Worm (Caenorhabditis elegans) whole organism, young adult: ENCODE results near the gene R05G6.9.

ENCODE experiments used
- B0035.1 ChIP-seq: sonication (generic microtip); optimal IDR thresholded peaks from 2 replicates; lab custom pipeline; 2016; ENCODE audit warnings: missing genetic modification characterization, mild to moderate bottlenecking, missing compliant biosample characterization, missing genotype, missing genetic modification reagents
- C17E4.6 ChIP-seq: fragments of 200-800 bp; sonication (Bioruptor generic); IDR thresholded peaks from 2 replicates; pipeline ENCODE4 v1.3.6; 2022; ENCODE audit warnings: missing genetic modification reagents, missing genetic modification characterization, missing compliant biosample characterization
- F37B4.10 ChIP-seq: fragments of 200-800 bp; sonication (Bioruptor generic); IDR thresholded peaks from 2 replicates; pipeline ENCODE4 v1.3.6; 2022; ENCODE audit warnings: missing genetic modification characterization, missing compliant biosample characterization
- F57A8.1 ChIP-seq: fragments of 200-800 bp; sonication (Bioruptor generic); optimal IDR thresholded peaks from 2 replicates; lab custom pipeline; 2018; ENCODE audit warnings: mild to moderate bottlenecking, missing genetic modification characterization, moderate library complexity, missing compliant biosample characterization
- K11D2.4 ChIP-seq: fragments of 200-800 bp; sonication (Bioruptor generic); IDR thresholded peaks from 2 replicates; pipeline ENCODE4 v1.3.6; 2022; ENCODE audit warnings: missing genetic modification reagents, missing genetic modification characterization, missing compliant biosample characterization
- K12H6.12 ChIP-seq: fragments of 200-800 bp; sonication (Bioruptor generic); optimal IDR thresholded peaks from 2 replicates; lab custom pipeline; 2018; ENCODE audit warnings: mild to moderate bottlenecking, missing genetic modification characterization, missing compliant biosample characterization
- T07F8.4 ChIP-seq: sonication (generic microtip); optimal IDR thresholded peaks from 2 replicates; lab custom pipeline; 2016; ENCODE audit warnings: mild to moderate bottlenecking, missing genetic modification characterization, moderate library complexity, missing compliant biosample characterization
- Y67H2A.10 ChIP-seq: fragments of 200-800 bp; sonication (Bioruptor generic); conservative IDR thresholded peaks from 2 replicates; pipeline ENCODE4 v1.3.6; 2022; ENCODE audit warnings: missing genetic modification reagents, missing genetic modification characterization, missing compliant biosample characterization
- aptf-2 ChIP-seq: fragments of 200-800 bp; sonication (Bioruptor generic); conservative IDR thresholded peaks from 2 replicates; pipeline ENCODE4 v1.3.6; 2022; ENCODE audit warnings: missing genetic modification reagents, missing genetic modification characterization, missing compliant biosample characterization
- aptf-3 ChIP-seq: fragments of 200-800 bp; sonication (Bioruptor generic); IDR thresholded peaks from 2 replicates; pipeline ENCODE4 v1.3.6; 2022; ENCODE audit warnings: missing genetic modification characterization, missing compliant biosample characterization
- attf-5 ChIP-seq: fragments of 200-800 bp; sonication (Bioruptor generic); optimal IDR thresholded peaks from 2 replicates; lab custom pipeline; 2018; ENCODE audit warnings: mild to moderate bottlenecking, missing genetic modification characterization, missing compliant biosample characterization
- cebp-1 ChIP-seq, 2 experiments: fragments of 200-800 bp in 1 of 2; sonication (Bioruptor generic) in 1 of 2; sonication (generic microtip) in 1 of 2; IDR thresholded peaks in 1 of 2; optimal IDR thresholded peaks in 1 of 2; 2 replicates each; pipeline versions ENCODE4 v1.3.6 to Lab custom; 2017 to 2022; ENCODE audit warnings: missing compliant biosample characterization in 2 of 2, missing genetic modification characterization in 2 of 2, mild to moderate bottlenecking in 1 of 2, missing genetic modification reagents in 1 of 2, moderate library complexity in 1 of 2
- ceh-27 ChIP-seq: fragments of 200-800 bp; sonication (Bioruptor generic); optimal IDR thresholded peaks from 2 replicates; lab custom pipeline; 2018; ENCODE audit warnings: mild to moderate bottlenecking, missing genetic modification characterization, moderate library complexity, missing compliant biosample characterization
- dpl-1 ChIP-seq: fragments of 150-350 bp; optimal IDR thresholded peaks from 2 replicates; lab custom pipeline; 2014; ENCODE audit warnings: missing biosample characterization, missing genetic modification reagents, missing genetic modification characterization
- egl-18 ChIP-seq: fragments of 200-800 bp; sonication (Bioruptor generic); IDR thresholded peaks from 2 replicates; pipeline ENCODE4 v1.3.6; 2022; ENCODE audit warnings: missing genetic modification reagents, missing genetic modification characterization, missing compliant biosample characterization
- egrh-3 ChIP-seq: fragments of 200-800 bp; sonication (Bioruptor generic); IDR thresholded peaks from 2 replicates; pipeline ENCODE4 v1.3.6; 2022; ENCODE audit warnings: missing genetic modification reagents, missing genetic modification characterization, missing compliant biosample characterization
- fkh-3 ChIP-seq: sonication (generic microtip); optimal IDR thresholded peaks from 2 replicates; lab custom pipeline; 2016; ENCODE audit warnings: mild to moderate bottlenecking, missing genetic modification characterization, missing compliant biosample characterization
- hmg-1.2 ChIP-seq: fragments of 200-800 bp; sonication (Bioruptor generic); IDR thresholded peaks from 2 replicates; pipeline ENCODE4 v1.3.6; 2022; ENCODE audit warnings: missing genetic modification reagents, missing genetic modification characterization, missing compliant biosample characterization
- hrde-1 ChIP-seq: sonication (generic microtip); optimal IDR thresholded peaks from 2 replicates; lab custom pipeline; 2016; ENCODE audit warnings: missing genetic modification characterization, mild to moderate bottlenecking, missing compliant biosample characterization, moderate library complexity, missing genotype, missing genetic modification reagents, borderline replicate concordance
- hsf-1 ChIP-seq: fragments of 200-800 bp; sonication (Bioruptor generic); IDR thresholded peaks from 2 replicates; pipeline ENCODE4 v1.3.6; 2022; ENCODE audit warnings: missing genetic modification reagents, missing genetic modification characterization, missing compliant biosample characterization
- let-607 ChIP-seq, 2 experiments: fragments of 200-800 bp in 1 of 2; sonication (Bioruptor generic) in 1 of 2; sonication (generic microtip) in 1 of 2; optimal IDR thresholded peaks; 2 replicates each; lab custom pipeline; 2016 to 2018; ENCODE audit warnings: mild to moderate bottlenecking in 2 of 2, missing compliant biosample characterization in 2 of 2, missing genetic modification characterization in 2 of 2, moderate library complexity in 2 of 2, missing genotype in 1 of 2
- lin-54 ChIP-seq: fragments of 200-800 bp; sonication (Bioruptor generic); optimal IDR thresholded peaks from 2 replicates; lab custom pipeline; 2018; ENCODE audit warnings: mild to moderate bottlenecking, missing genetic modification characterization, missing compliant biosample characterization
- lir-1 ChIP-seq: fragments of 200-800 bp; sonication (Bioruptor generic); conservative IDR thresholded peaks from 2 replicates; pipeline ENCODE4 v1.3.6; 2022; ENCODE audit warnings: missing genetic modification reagents, missing genetic modification characterization, missing compliant biosample characterization
- lsl-1 ChIP-seq: fragments of 200-800 bp; sonication (Bioruptor generic); optimal IDR thresholded peaks from 2 replicates; lab custom pipeline; 2018; ENCODE audit warnings: mild to moderate bottlenecking, missing genetic modification characterization, moderate library complexity, missing compliant biosample characterization
- lsy-27 ChIP-seq: sonication (generic microtip); optimal IDR thresholded peaks from 2 replicates; lab custom pipeline; 2017; ENCODE audit warnings: missing genetic modification characterization, mild to moderate bottlenecking, missing compliant biosample characterization, antibody characterized with exemption, missing genotype, borderline replicate concordance; ENCODE audit not compliant: insufficient read depth
- madf-3 ChIP-seq: fragments of 200-800 bp; sonication (Bioruptor generic); IDR thresholded peaks from 2 replicates; pipeline ENCODE4 v1.3.6; 2022; ENCODE audit warnings: missing genetic modification reagents, missing genetic modification characterization, missing compliant biosample characterization
- madf-8 ChIP-seq: fragments of 200-800 bp; sonication (Bioruptor generic); conservative IDR thresholded peaks from 2 replicates; pipeline ENCODE4 v1.3.6; 2022; ENCODE audit warnings: missing genetic modification reagents, missing genetic modification characterization, missing compliant biosample characterization
- mcd-1 ChIP-seq: fragments of 200-800 bp; sonication (Bioruptor generic); IDR thresholded peaks from 2 replicates; pipeline ENCODE4 v1.3.6; 2022; ENCODE audit warnings: missing genetic modification reagents, missing genetic modification characterization, missing compliant biosample characterization
- nfya-1 ChIP-seq: sonication (generic microtip); optimal IDR thresholded peaks from 2 replicates; lab custom pipeline; 2017; ENCODE audit warnings: antibody characterized with exemption, missing compliant biosample characterization, missing genetic modification characterization, borderline replicate concordance; ENCODE audit not compliant: insufficient read depth
- nfya-2 ChIP-seq: fragments of 200-800 bp; sonication (Bioruptor generic); IDR thresholded peaks from 2 replicates; pipeline ENCODE4 v1.3.6; 2022; ENCODE audit warnings: missing genetic modification reagents, missing genetic modification characterization, missing compliant biosample characterization
- nhr-90 ChIP-seq: sonication (generic microtip); optimal IDR thresholded peaks from 2 replicates; lab custom pipeline; 2016; ENCODE audit warnings: missing genotype, mild to moderate bottlenecking, missing genetic modification characterization, missing compliant biosample characterization
- rec-8 ChIP-seq, 2 experiments: sonication (generic microtip); optimal IDR thresholded peaks; 2 replicates each; lab custom pipeline; 2016; ENCODE audit warnings: mild to moderate bottlenecking in 2 of 2, missing genetic modification characterization in 2 of 2, missing genetic modification reagents in 2 of 2, missing genotype in 2 of 2, missing biosample characterization in 1 of 2, missing compliant biosample characterization in 1 of 2, moderate library complexity in 1 of 2
- sea-2 ChIP-seq: fragments of 200-800 bp; sonication (Bioruptor generic); IDR thresholded peaks from 2 replicates; pipeline ENCODE4 v1.3.6; 2022; ENCODE audit warnings: missing genetic modification characterization, missing compliant biosample characterization
- snpc-1.1 ChIP-seq: sonication (generic microtip); optimal IDR thresholded peaks from 2 replicates; lab custom pipeline; 2017; ENCODE audit warnings: missing genetic modification characterization, mild to moderate bottlenecking, missing compliant biosample characterization, antibody characterized with exemption, moderate library complexity, missing genotype, missing genetic modification reagents; ENCODE audit not compliant: insufficient read depth
- snpc-1.3 ChIP-seq: sonication (generic microtip); optimal IDR thresholded peaks from 2 replicates; lab custom pipeline; 2017; ENCODE audit warnings: missing genetic modification characterization, mild to moderate bottlenecking, missing compliant biosample characterization, antibody characterized with exemption, moderate library complexity, missing genotype, missing genetic modification reagents; ENCODE audit not compliant: insufficient read depth
- snpc-4 ChIP-seq, 5 experiments: fragments of 150-350 bp in 1 of 5; sonication (generic microtip) in 4 of 5; optimal IDR thresholded peaks; 2 replicates each; lab custom pipeline; 2014 to 2018; ENCODE audit warnings: missing genetic modification characterization in 5 of 5, missing biosample characterization in 3 of 5, antibody characterized with exemption in 2 of 5, mild to moderate bottlenecking in 2 of 5, missing compliant biosample characterization in 2 of 5, missing genotype in 2 of 5, moderate library complexity in 2 of 5, missing genetic modification reagents in 1 of 5
- tlf-1 ChIP-seq: fragments of 200-800 bp; sonication (Bioruptor generic); optimal IDR thresholded peaks from 2 replicates; lab custom pipeline; 2018; ENCODE audit warnings: mild to moderate bottlenecking, missing genetic modification characterization, missing compliant biosample characterization
- xnd-1 ChIP-seq: sonication (generic microtip); optimal IDR thresholded peaks from 2 replicates; lab custom pipeline; 2016; ENCODE audit warnings: missing genotype, missing genetic modification reagents, missing genetic modification characterization, missing compliant biosample characterization
- ztf-28 ChIP-seq: fragments of 200-800 bp; sonication (Bioruptor generic); IDR thresholded peaks from 2 replicates; pipeline ENCODE4 v1.3.6; 2022; ENCODE audit warnings: missing genetic modification reagents, missing genetic modification characterization, missing compliant biosample characterization
- ztf-6 ChIP-seq: fragments of 200-800 bp; sonication (Bioruptor generic); IDR thresholded peaks from 2 replicates; pipeline ENCODE4 v1.3.6; 2022; ENCODE audit warnings: missing genetic modification reagents, missing genetic modification characterization, missing compliant biosample characterization

R05G6.9 gene

ce11 chrIV:7487554-7488456, 28.3 kb downstream of the R05G6.9 start, which contains the start of the genes his-60 and his-59 (continued):
- TF ChIP-seq Y67H2A.10 (no peak), ceh-27 (GFP tag; lab: Kevin White, UChicago) (peak; percentile 13), snpc-1.1 (tag; lab: Kevin White, UChicago) (no peak), ztf-28 (GFP tag; lab: Robert Waterston, UW) (no peak), attf-5 (peak; percentile 9), nhr-90 (tag; lab: Kevin White, UChicago) (peak; percentile 51), cebp-1 (GFP tag; IDR thresholded peaks at IDR 0.05; lab: Robert Waterston, UW) (no peak), cebp-1 (tag; optimal IDR thresholded peaks at IDR 0.05; lab: Kevin White, UChicago) (peak; percentile 55), C17E4.6 (GFP tag; lab: Robert Waterston, UW) (0 out of 2 replicates have a peak, but pooled peaks have one; percentile 18), snpc-4 (GFP tag; optimal IDR thresholded peaks at IDR 0.05; lab: Kevin White, UChicago) (peak; percentile 35), snpc-4 (tag; optimal IDR thresholded peaks at IDR 0.05; lab: Kevin White, UChicago) (peak; percentile 4 to 64 (median 48)), F37B4.10 (GFP tag; lab: Robert Waterston, UW) (peak; percentile 61; the same call in 1 of the 2 replicates), K11D2.4 (GFP tag; lab: Robert Waterston, UW) (no peak), fkh-3 (no peak), lsy-27 (tag; lab: Kevin White, UChicago) (no peak), lin-54 (peak; percentile 44), T07F8.4 (tag; lab: Kevin White, UChicago) (peak; percentile 31), nfya-2 (GFP tag; lab: Robert Waterston, UW) (no peak), egl-18 (GFP tag; lab: Robert Waterston, UW) (no peak), tlf-1 (peak; percentile 76), dpl-1 (GFP tag; lab: Kevin White, UChicago) (no peak), ztf-6 (GFP tag; lab: Robert Waterston, UW) (no peak), B0035.1 (tag; lab: Kevin White, UChicago) (no peak), lir-1 (GFP tag; lab: Robert Waterston, UW) (no peak; the same call in 1 of the 2 replicates), nfya-1 (tag; lab: Kevin White, UChicago) (no peak), aptf-2 (0 out of 2 replicates have a peak, but pooled peaks have one; percentile 12), madf-8 (GFP tag; lab: Robert Waterston, UW) (no peak; the same call in 1 of the 2 replicates), xnd-1 (tag; lab: Kevin White, UChicago) (peak; percentile 20), egrh-3 (GFP tag; lab: Robert Waterston, UW) (peak; percentile 51), hsf-1 (GFP tag; lab: Robert Waterston, UW) (peak; percentile 13), snpc-1.3 (tag; lab: Kevin White, UChicago) (peak; percentile 79), madf-3 (GFP tag; lab: Robert Waterston, UW) (peak; percentile 62; the same call in 1 of the 2 replicates), F57A8.1 (GFP tag; lab: Kevin White, UChicago) (peak; percentile 41), rec-8 (tag; optimal IDR thresholded peaks at IDR 0.05; lab: Kevin White, UChicago) (peak in 1 of 2 experiments; percentile 77), sea-2 (GFP tag; lab: Robert Waterston, UW) (no peak), lsl-1 (GFP tag; lab: Kevin White, UChicago) (peak; percentile 59), let-607 (tag; optimal IDR thresholded peaks at IDR 0.05; lab: Kevin White, UChicago) (no peak), aptf-3 (GFP tag; lab: Robert Waterston, UW) (no peak), mcd-1 (GFP tag; lab: Robert Waterston, UW) (peak; percentile 40; the same call in 1 of the 2 replicates), K12H6.12 (no peak), hmg-1.2 (peak; percentile 41; the same call in 1 of the 2 replicates), hrde-1 (tag; lab: Kevin White, UChicago) (peak; percentile 97)
- TF ChIP-seq, all 124 proteins: peak for 52
